Worm (Caenorhabditis elegans): Measurements from ENCODE around the gene srbc-44.

srbc-44 gene

ce11 chrV:12788451-12788850 lies at the start of gene srbc-44:
Gene srbc-44 (minus strand): TSS chrV:12788551.
- TF ChIP-seq T22C8.4 (GFP tag; IDR thresholded peaks at IDR 0.05) (no peak), ref-1 (GFP tag; conservative IDR thresholded peaks at IDR 0.05) (no peak), ztf-29 (GFP tag; IDR thresholded peaks at IDR 0.05) (no peak), med-1 (GFP tag; optimal IDR thresholded peaks at IDR 0.05; ENCODE audit: insufficient read depth) (no peak), klf-2 (GFP tag; conservative IDR thresholded peaks at IDR 0.05) (no peak), ztf-23 (GFP tag; IDR thresholded peaks at IDR 0.05) (no peak), cog-1 (tag; optimal IDR thresholded peaks at IDR 0.05) (no peak), flt-1 (GFP tag; IDR thresholded peaks at IDR 0.05) (no peak), tab-1 (GFP tag; IDR thresholded peaks at IDR 0.05) (no peak)

DNA sequence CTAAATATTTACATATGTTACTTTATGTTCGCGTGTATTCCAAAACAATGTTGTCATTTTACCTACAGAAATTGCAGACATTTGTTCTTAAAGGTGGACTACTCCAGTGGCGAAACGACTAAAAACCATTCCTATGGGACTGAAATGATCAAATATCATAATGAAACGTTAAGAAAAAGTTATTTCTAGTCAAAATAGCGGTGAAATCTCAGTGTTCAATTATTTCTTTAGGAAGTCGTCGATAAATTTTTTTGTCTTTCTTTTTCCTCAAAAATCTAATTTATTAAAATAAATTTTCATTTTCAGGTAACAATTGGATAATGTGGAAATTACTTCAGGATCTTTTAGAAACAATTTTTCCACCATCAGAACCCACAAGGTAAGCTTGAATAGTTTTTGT lies 47.0 kb upstream of the srbc-44 start, which contains the start of gene C44H9.4:
Gene C44H9.4 (plus strand): TSS at position 301 of the 400 bp plus-strand sequence.
- TF ChIP-seq cog-1 (tag; optimal IDR thresholded peaks at IDR 0.05) (no peak), ref-1 (GFP tag; conservative IDR thresholded peaks at IDR 0.05) (no peak), tab-1 (GFP tag; IDR thresholded peaks at IDR 0.05) (no peak), ztf-23 (GFP tag; IDR thresholded peaks at IDR 0.05) (no peak), klf-2 (GFP tag; conservative IDR thresholded peaks at IDR 0.05) (no peak), T22C8.4 (GFP tag; IDR thresholded peaks at IDR 0.05) (no peak), flt-1 (GFP tag; IDR thresholded peaks at IDR 0.05) (no peak), med-1 (GFP tag; optimal IDR thresholded peaks at IDR 0.05; ENCODE audit: insufficient read depth) (no peak), ztf-29 (GFP tag; IDR thresholded peaks at IDR 0.05) (no peak)

DNA sequence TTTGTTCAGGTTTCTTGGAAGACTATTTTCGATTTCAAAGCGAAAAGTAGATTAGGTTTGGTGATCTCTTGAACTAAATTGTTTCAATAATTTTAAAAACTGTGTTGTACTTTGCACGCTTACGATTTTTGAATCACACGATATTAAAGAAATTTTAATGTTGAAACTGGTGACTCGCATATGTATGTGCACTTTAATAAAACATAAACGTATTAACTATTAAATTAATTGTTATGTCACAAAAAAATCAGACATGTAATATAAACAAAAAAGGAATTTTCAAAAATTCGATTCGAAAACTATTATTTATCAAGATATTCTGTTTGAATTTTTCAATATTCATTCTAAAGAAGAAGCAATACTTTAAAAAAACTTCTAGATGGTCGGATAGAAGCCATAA lies 38.9 kb upstream of the srbc-44 start, which contains the start of gene ugt-15:
Gene ugt-15 (plus strand): TSS at position 301 of the 400 bp plus-strand sequence.
- TF ChIP-seq ztf-29 (GFP tag; IDR thresholded peaks at IDR 0.05) (no peak), med-1 (GFP tag; optimal IDR thresholded peaks at IDR 0.05; ENCODE audit: insufficient read depth) (no peak), T22C8.4 (GFP tag; IDR thresholded peaks at IDR 0.05) (no peak), klf-2 (GFP tag; conservative IDR thresholded peaks at IDR 0.05) (no peak), tab-1 (GFP tag; IDR thresholded peaks at IDR 0.05) (no peak), ref-1 (GFP tag; conservative IDR thresholded peaks at IDR 0.05) (no peak), ztf-23 (GFP tag; IDR thresholded peaks at IDR 0.05) (no peak), cog-1 (tag; optimal IDR thresholded peaks at IDR 0.05) (no peak), flt-1 (GFP tag; IDR thresholded peaks at IDR 0.05) (no peak)

ce11 chrV:12824777-12825176 lies 36.4 kb upstream of the srbc-44 start, which contains the start of gene ugt-16:
Gene ugt-16 (plus strand): TSS chrV:12825024.
- TF ChIP-seq ref-1 (GFP tag; conservative IDR thresholded peaks at IDR 0.05) (no peak), flt-1 (GFP tag; IDR thresholded peaks at IDR 0.05) (no peak), tab-1 (GFP tag; IDR thresholded peaks at IDR 0.05) (no peak)

- no peak for TF ChIP-seq ztf-23 (GFP tag; IDR thresholded peaks at IDR 0.05)
- TF ChIP-seq cog-1 (tag; optimal IDR thresholded peaks at IDR 0.05), result no peak
Observed at ce11 chrV:12822065-12822464, 33.7 kb upstream of the srbc-44 start.

ce11 chrV:12819792-12820453 lies 31.6 kb upstream of the srbc-44 start, which contains the start of the genes ZC443.4 and ugt-18:
Gene ZC443.4 (minus strand): TSS chrV:12819886.
Gene ugt-18 (plus strand): TSS chrV:12820260.
- TF ChIP-seq ztf-29 (GFP tag; IDR thresholded peaks at IDR 0.05) (no peak), T22C8.4 (GFP tag; IDR thresholded peaks at IDR 0.05) (no peak), cog-1 (tag; optimal IDR thresholded peaks at IDR 0.05) (no peak), klf-2 (GFP tag; conservative IDR thresholded peaks at IDR 0.05) (no peak), ref-1 (GFP tag; conservative IDR thresholded peaks at IDR 0.05) (no peak), flt-1 (GFP tag; IDR thresholded peaks at IDR 0.05) (no peak), ztf-23 (GFP tag; IDR thresholded peaks at IDR 0.05) (no peak), med-1 (GFP tag; optimal IDR thresholded peaks at IDR 0.05; ENCODE audit: insufficient read depth) (no peak), tab-1 (GFP tag; IDR thresholded peaks at IDR 0.05) (no peak)

- no peak for TF ChIP-seq ref-1 (GFP tag; conservative IDR thresholded peaks at IDR 0.05)
- no peak for TF ChIP-seq klf-2 (GFP tag; conservative IDR thresholded peaks at IDR 0.05)
- no peak for TF ChIP-seq ztf-29 (GFP tag; IDR thresholded peaks at IDR 0.05)
- no peak for TF ChIP-seq cog-1 (tag; optimal IDR thresholded peaks at IDR 0.05)
- no peak for TF ChIP-seq ztf-23 (GFP tag; IDR thresholded peaks at IDR 0.05)
Observed at ce11 chrV:12819155-12819554, 30.8 kb upstream of the srbc-44 start.

- TF ChIP-seq flt-1 (GFP tag; IDR thresholded peaks at IDR 0.05) (no peak), T22C8.4 (GFP tag; IDR thresholded peaks at IDR 0.05) (no peak), klf-2 (GFP tag; conservative IDR thresholded peaks at IDR 0.05) (no peak), tab-1 (GFP tag; IDR thresholded peaks at IDR 0.05) (no peak), ztf-29 (GFP tag; IDR thresholded peaks at IDR 0.05) (no peak), cog-1 (tag; optimal IDR thresholded peaks at IDR 0.05) (no peak), ref-1 (GFP tag; conservative IDR thresholded peaks at IDR 0.05) (no peak), med-1 (GFP tag; optimal IDR thresholded peaks at IDR 0.05; ENCODE audit: insufficient read depth) (no peak), ztf-23 (GFP tag; IDR thresholded peaks at IDR 0.05) (no peak)
Observed at ce11 chrV:12818486-12818885, 30.1 kb upstream of the srbc-44 start.

ce11 chrV:12816672-12817071 lies 28.3 kb upstream of the srbc-44 start:
- no peak for TF ChIP-seq ztf-29 (GFP tag; IDR thresholded peaks at IDR 0.05)
- TF ChIP-seq flt-1 (GFP tag; IDR thresholded peaks at IDR 0.05), result no peak
- no peak for TF ChIP-seq T22C8.4 (GFP tag; IDR thresholded peaks at IDR 0.05)
- no peak for TF ChIP-seq klf-2 (GFP tag; conservative IDR thresholded peaks at IDR 0.05)
- no peak for TF ChIP-seq med-1 (GFP tag; optimal IDR thresholded peaks at IDR 0.05; ENCODE audit: insufficient read depth)
- TF ChIP-seq cog-1 (tag; optimal IDR thresholded peaks at IDR 0.05), result no peak
- no peak for TF ChIP-seq ref-1 (GFP tag; conservative IDR thresholded peaks at IDR 0.05)
- TF ChIP-seq tab-1 (GFP tag; IDR thresholded peaks at IDR 0.05), result no peak
- TF ChIP-seq ztf-23 (GFP tag; IDR thresholded peaks at IDR 0.05), result no peak

DNA sequence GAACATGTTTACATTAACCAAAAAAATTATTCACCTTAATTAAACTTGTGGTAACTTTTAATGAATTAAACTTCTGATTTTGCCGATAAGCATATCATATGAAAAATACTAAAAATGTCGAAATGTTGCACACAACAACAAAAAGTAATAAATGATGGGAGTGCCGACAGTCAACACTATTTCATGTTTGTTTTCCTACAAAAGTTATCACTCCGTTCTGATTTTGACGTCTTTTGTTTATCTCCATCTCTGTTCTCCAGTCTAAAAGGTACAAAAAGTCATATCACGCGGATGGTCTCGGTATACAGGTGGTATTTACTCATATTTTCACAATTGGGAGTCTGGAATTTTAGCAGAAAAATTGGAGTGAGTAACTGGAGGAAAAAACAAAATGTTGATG lies 27.0 kb upstream of the srbc-44 start:
- TF ChIP-seq ztf-29 (GFP tag; IDR thresholded peaks at IDR 0.05) (no peak), ref-1 (GFP tag; conservative IDR thresholded peaks at IDR 0.05) (no peak), ztf-23 (GFP tag; IDR thresholded peaks at IDR 0.05) (no peak), T22C8.4 (GFP tag; IDR thresholded peaks at IDR 0.05) (no peak), flt-1 (GFP tag; IDR thresholded peaks at IDR 0.05) (no peak), med-1 (GFP tag; optimal IDR thresholded peaks at IDR 0.05; ENCODE audit: insufficient read depth) (no peak)
